Fruit fly (Drosophila melanogaster): ENCODE results near the gene CG8209.
A peak's percentile ranks its signal among the peaks of the same experiment; 100 is the strongest.

CG8209 gene

DNA sequence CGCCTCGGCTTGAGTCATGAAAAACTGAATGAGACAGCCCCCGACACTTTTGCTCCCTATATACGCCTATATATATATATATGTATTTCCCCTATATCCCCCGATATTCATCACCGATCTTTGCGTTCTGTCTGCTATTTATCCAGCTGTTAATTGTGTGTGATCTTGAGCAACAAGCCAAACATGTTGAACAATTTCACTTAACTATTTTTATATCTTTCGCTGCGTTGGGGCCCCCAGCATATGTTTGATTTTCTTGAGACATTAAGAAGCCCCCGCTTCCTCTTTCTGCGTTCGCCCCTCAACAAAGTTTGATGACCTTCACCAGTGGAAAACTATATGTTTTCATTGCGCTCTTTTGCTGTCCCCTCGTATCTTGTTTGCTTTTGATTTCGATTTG, 20.2 kb downstream of the CG8209 start (continued):
- TF ChIP-seq hkb (optimal IDR thresholded peaks at IDR 0.05) (no peak), hkb (GFP tag; IDR thresholded peaks at IDR 0.05) (0 out of 2 replicates have a peak, but pooled peaks have one; percentile 30), CG42726 (GFP tag; IDR thresholded peaks at IDR 0.05; ENCODE audit: partially characterized antibody) (no peak), nau (GFP tag; optimal IDR thresholded peaks at IDR 0.05) (peak; percentile 61), bcd (GFP tag; optimal IDR thresholded peaks at IDR 0.05) (no peak), mam (GFP tag; optimal IDR thresholded peaks at IDR 0.05) (no peak), Hr39 (optimal IDR thresholded peaks at IDR 0.05) (no peak), disco-r (GFP tag; optimal IDR thresholded peaks at IDR 0.05) (no peak), CG11504 (tag; optimal IDR thresholded peaks at IDR 0.05) (no peak), pho (GFP tag; optimal IDR thresholded peaks at IDR 0.05) (no peak), pnt (GFP tag; optimal IDR thresholded peaks at IDR 0.05) (no peak), kni (GFP tag; optimal IDR thresholded peaks at IDR 0.05) (peak; percentile 57), salm (tag; optimal IDR thresholded peaks at IDR 0.05) (peak; percentile 3), Asciz (GFP tag; optimal IDR thresholded peaks at IDR 0.05) (peak; percentile 57), onecut (GFP tag; IDR thresholded peaks at IDR 0.05) (peak; percentile 10; the same call in 1 of the 2 replicates), sc (optimal IDR thresholded peaks at IDR 0.05) (no peak), sc (GFP tag; optimal IDR thresholded peaks at IDR 0.05) (no peak), CG8290 (GFP tag; optimal IDR thresholded peaks at IDR 0.05) (no peak), CG8290 (tag; optimal IDR thresholded peaks at IDR 0.05) (peak in 1 of 2 experiments; percentile 10), CG16815 (GFP tag; optimal IDR thresholded peaks at IDR 0.05) (no peak), Med (GFP tag) (peak; percentile 84), lab (GFP tag; optimal IDR thresholded peaks at IDR 0.05) (peak; percentile 55), CG17359 (tag; optimal IDR thresholded peaks at IDR 0.05) (peak; percentile 41), ems (GFP tag; optimal IDR thresholded peaks at IDR 0.05) (no peak), CG12219 (GFP tag; optimal IDR thresholded peaks at IDR 0.05) (peak; percentile 1), dmrt11E (tag; optimal IDR thresholded peaks at IDR 0.05) (peak; percentile 3), CG12071 (GFP tag; optimal IDR thresholded peaks at IDR 0.05) (no peak), Trl (optimal IDR thresholded peaks at IDR 0.05) (no peak), Trl (GFP tag; optimal IDR thresholded peaks at IDR 0.05) (peak; percentile 6), CG12659 (GFP tag; optimal IDR thresholded peaks at IDR 0.05) (peak; percentile 11), CG9876 (GFP tag; optimal IDR thresholded peaks at IDR 0.05) (no peak), sens-2 (GFP tag; IDR thresholded peaks at IDR 0.05) (no peak), CG7786 (GFP tag; optimal IDR thresholded peaks at IDR 0.05) (no peak), dmrt99B (tag; optimal IDR thresholded peaks at IDR 0.05) (peak; percentile 5), sens (GFP tag) (peak; percentile 41), crol (GFP tag; IDR thresholded peaks at IDR 0.05) (peak; percentile 74), dan (GFP tag; IDR thresholded peaks at IDR 0.05) (no peak), CG4707 (GFP tag; optimal IDR thresholded peaks at IDR 0.05) (peak; percentile 33), CG1647 (GFP tag; optimal IDR thresholded peaks at IDR 0.05) (no peak), Blimp-1 (GFP tag; optimal IDR thresholded peaks at IDR 0.05) (peak; percentile 19), CG2116 (GFP tag; optimal IDR thresholded peaks at IDR 0.05) (no peak), tup (GFP tag; optimal IDR thresholded peaks at IDR 0.05) (no peak), CG7745 (tag; optimal IDR thresholded peaks at IDR 0.05) (peak; percentile 37)

DNA sequence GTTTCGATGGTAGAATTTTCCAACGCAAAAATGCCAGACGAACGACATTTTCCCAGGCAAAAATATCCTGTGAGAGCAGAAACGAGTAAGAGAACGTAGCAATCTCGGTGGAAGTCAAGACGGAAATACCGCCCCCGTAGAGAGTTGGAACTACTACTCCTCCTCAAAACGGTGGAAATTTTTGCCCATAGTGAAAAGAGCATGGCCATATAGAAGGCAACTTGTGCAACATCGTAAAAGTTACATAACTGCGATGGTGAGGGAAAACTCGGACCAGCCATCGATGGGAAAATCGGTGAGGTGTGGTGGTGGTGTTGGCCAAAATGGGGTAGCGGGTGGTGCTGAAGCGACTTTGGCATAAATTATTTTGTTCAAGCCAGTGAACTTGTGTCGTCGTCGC, 23.7 kb downstream of the CG8209 start:
- TF ChIP-seq abd-A (tag; optimal IDR thresholded peaks at IDR 0.05) = peak; percentile 19
- TF ChIP-seq disco-r (GFP tag; optimal IDR thresholded peaks at IDR 0.05) = no peak
- no peak for TF ChIP-seq Eip74EF (GFP tag; optimal IDR thresholded peaks at IDR 0.05)
- TF ChIP-seq CG2199 (GFP tag; IDR thresholded peaks at IDR 0.05) = peak; percentile 79; the same call in 2 of the 3 replicates
- TF ChIP-seq CG13894 (tag; optimal IDR thresholded peaks at IDR 0.05) = peak; percentile 64
- TF ChIP-seq Pdp1 (GFP tag; optimal IDR thresholded peaks at IDR 0.05) = peak in 1 of 2 experiments; percentile 71
